Worm (Caenorhabditis elegans): ENCODE measurements around the gene igdb-3.

igdb-3 gene

ce11 chrX:6385185-6385584, at the start of gene igdb-3:
igdb-3 (plus strand) TSS chrX:6385485.
- TF ChIP-seq elt-2 (tag; optimal IDR thresholded peaks at IDR 0.05) (no peak), ZK546.5 (tag; optimal IDR thresholded peaks at IDR 0.05) (no peak), nhr-237 (tag; optimal IDR thresholded peaks at IDR 0.05) (no peak), ceh-82 (tag; optimal IDR thresholded peaks at IDR 0.05) (no peak), ama-1 (optimal IDR thresholded peaks at IDR 0.05) (no peak), skn-1 (tag; optimal IDR thresholded peaks at IDR 0.05) (no peak)

DNA sequence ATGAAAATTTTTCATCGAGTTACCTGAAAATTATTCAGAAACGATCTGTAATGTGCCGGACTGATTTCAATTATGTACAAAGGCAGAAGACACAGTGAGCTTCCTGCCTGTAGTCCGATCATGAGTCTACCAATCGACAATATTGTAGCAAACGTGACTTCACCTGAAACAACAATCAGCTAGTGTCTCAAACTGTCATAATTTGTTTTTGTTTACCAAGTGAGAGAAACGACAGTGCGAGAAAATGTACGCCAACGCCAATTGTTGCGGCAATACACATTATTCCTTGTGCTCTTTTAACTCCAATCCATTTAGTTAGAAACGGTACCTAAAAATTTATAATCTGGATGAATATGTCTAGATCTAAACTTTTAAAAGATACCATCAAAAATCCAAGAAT, 47.9 kb upstream of the igdb-3 start:
- TF ChIP-seq nhr-43 (tag; optimal IDR thresholded peaks at IDR 0.05; ENCODE audit: poor library complexity, severe bottlenecking) (no peak), elt-2 (tag; optimal IDR thresholded peaks at IDR 0.05) (peak; percentile 12)

ce11 chrX:6337951-6338350, 47.3 kb upstream of the igdb-3 start, which contains the start of gene C03B1.13:
C03B1.13 (minus strand) TSS chrX:6338051.
- TF ChIP-seq nhr-77 (tag; optimal IDR thresholded peaks at IDR 0.05) (no peak), elt-2 (tag; optimal IDR thresholded peaks at IDR 0.05) (no peak)

- TF ChIP-seq aly-2 (tag; optimal IDR thresholded peaks at IDR 0.05) (no peak), lsy-12 (tag; optimal IDR thresholded peaks at IDR 0.05) (no peak), egl-27 (tag; optimal IDR thresholded peaks at IDR 0.05) (peak; percentile 16), mml-1 (tag; optimal IDR thresholded peaks at IDR 0.05) (no peak), ceh-28 (tag; optimal IDR thresholded peaks at IDR 0.05) (no peak), fkh-2 (tag; optimal IDR thresholded peaks at IDR 0.05) (no peak), pha-4 (tag; optimal IDR thresholded peaks at IDR 0.05) (peak; percentile 30), elt-2 (tag; optimal IDR thresholded peaks at IDR 0.05) (peak; percentile 99), pqm-1 (tag; optimal IDR thresholded peaks at IDR 0.05) (peak; percentile 99), unc-62 (GFP tag; optimal IDR thresholded peaks at IDR 0.05) (no peak)
Measured at ce11 chrX:6338446-6338845, 46.8 kb upstream of the igdb-3 start.

DNA sequence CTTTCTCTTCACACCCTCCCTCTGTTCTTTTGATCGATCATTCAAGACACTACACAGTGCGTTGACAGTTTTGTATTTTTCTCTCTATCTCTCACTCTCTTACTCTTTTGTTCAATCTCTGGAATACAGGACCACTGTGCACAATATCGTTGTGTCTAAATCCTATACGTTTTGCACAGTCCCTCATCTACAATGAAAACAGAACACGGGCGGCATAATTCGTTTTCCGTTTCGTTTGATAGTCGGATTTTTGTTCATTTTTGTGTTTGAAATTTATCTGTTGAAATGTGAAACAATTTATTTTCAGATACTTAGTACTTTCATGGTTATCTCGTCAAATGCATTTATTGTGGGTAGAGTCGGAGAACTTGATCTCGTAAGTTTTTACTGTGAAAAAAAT, 43.8 kb upstream of the igdb-3 start, which contains the start of gene C03B1.7:
Gene C03B1.7 (plus strand): TSS at position 301 of the 400 bp plus-strand sequence.
- no peak for TF ChIP-seq eor-1 (tag; optimal IDR thresholded peaks at IDR 0.05)

DNA sequence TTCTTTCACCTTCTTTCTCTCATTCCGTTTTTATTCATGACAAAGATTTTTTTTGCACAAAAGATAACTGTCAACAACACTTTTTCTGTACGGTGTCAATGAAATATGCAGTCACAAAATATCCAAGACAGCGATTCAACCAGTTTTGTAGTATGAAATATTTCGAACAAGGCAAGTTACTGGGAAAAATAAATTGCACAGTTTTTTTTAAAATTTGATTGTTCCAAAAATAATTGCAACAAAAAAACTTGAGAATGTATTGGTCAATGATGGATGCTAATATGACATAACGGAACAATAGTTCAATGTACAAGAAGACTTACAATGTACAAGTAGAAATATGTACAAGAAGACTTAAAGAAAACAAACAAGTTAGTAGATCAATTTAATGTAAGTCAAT, 39.5 kb upstream of the igdb-3 start:
- TF ChIP-seq skn-1 (tag; optimal IDR thresholded peaks at IDR 0.05) (no peak), mml-1 (tag; optimal IDR thresholded peaks at IDR 0.05) (no peak), ceh-16 (tag; optimal IDR thresholded peaks at IDR 0.05) (no peak), ceh-28 (tag; optimal IDR thresholded peaks at IDR 0.05) (no peak), ztf-11 (tag; optimal IDR thresholded peaks at IDR 0.05) (no peak), unc-62 (GFP tag; optimal IDR thresholded peaks at IDR 0.05) (no peak), ceh-82 (tag; optimal IDR thresholded peaks at IDR 0.05) (no peak), pqm-1 (tag; optimal IDR thresholded peaks at IDR 0.05) (no peak), aly-2 (tag; optimal IDR thresholded peaks at IDR 0.05) (no peak)

- TF ChIP-seq nhr-237 (tag; optimal IDR thresholded peaks at IDR 0.05) (no peak), nfya-1 (tag; optimal IDR thresholded peaks at IDR 0.05; ENCODE audit: insufficient read depth) (no peak), ceh-9 (tag; optimal IDR thresholded peaks at IDR 0.05) (no peak), egl-27 (tag; optimal IDR thresholded peaks at IDR 0.05) (no peak), nhr-67 (tag; optimal IDR thresholded peaks at IDR 0.05) (no peak), elt-1 (tag; optimal IDR thresholded peaks at IDR 0.05) (no peak), pqm-1 (tag; optimal IDR thresholded peaks at IDR 0.05) (no peak), lsy-12 (tag; optimal IDR thresholded peaks at IDR 0.05) (no peak), elt-2 (tag; optimal IDR thresholded peaks at IDR 0.05) (no peak), hmg-11 (tag; optimal IDR thresholded peaks at IDR 0.05) (no peak), unc-39 (tag; optimal IDR thresholded peaks at IDR 0.05) (no peak), pha-4 (tag; optimal IDR thresholded peaks at IDR 0.05) (no peak)
Measured at ce11 chrX:6347013-6347412, 38.3 kb upstream of the igdb-3 start, which contains the start of gene C03B1.9. C03B1.9 (minus strand) TSS chrX:6347113.

ce11 chrX:6350016-6350415, 35.3 kb upstream of the igdb-3 start, which contains the start of gene C03B1.6:
C03B1.6 (plus strand) TSS chrX:6350316.
- TF ChIP-seq skn-1 (tag; optimal IDR thresholded peaks at IDR 0.05) (no peak), eor-1 (tag; optimal IDR thresholded peaks at IDR 0.05) (no peak), nhr-23 (tag; optimal IDR thresholded peaks at IDR 0.05) (no peak), R02D3.7 (tag; optimal IDR thresholded peaks at IDR 0.05) (no peak), nhr-77 (tag; optimal IDR thresholded peaks at IDR 0.05) (no peak), nhr-28 (tag; optimal IDR thresholded peaks at IDR 0.05) (no peak), nhr-67 (tag; optimal IDR thresholded peaks at IDR 0.05) (no peak), nhr-43 (tag; optimal IDR thresholded peaks at IDR 0.05; ENCODE audit: poor library complexity, severe bottlenecking) (no peak), ceh-16 (tag; optimal IDR thresholded peaks at IDR 0.05) (no peak), elt-3 (tag; optimal IDR thresholded peaks at IDR 0.05) (no peak), sea-2 (GFP tag; optimal IDR thresholded peaks at IDR 0.05) (no peak), ama-1 (optimal IDR thresholded peaks at IDR 0.05) (no peak), pqm-1 (tag; optimal IDR thresholded peaks at IDR 0.05) (no peak), tbx-2 (tag; optimal IDR thresholded peaks at IDR 0.05) (no peak), mml-1 (tag; optimal IDR thresholded peaks at IDR 0.05) (no peak), ztf-11 (tag; optimal IDR thresholded peaks at IDR 0.05) (no peak)

All from whole organism, L3 larva.